Fruit fly (Drosophila melanogaster) whole organism, embryonic: ENCODE data around the gene Dpm3.

ENCODE experiments used
- Adf1 ChIP-seq: fragments of 200-800 bp; sonication (Bioruptor generic); IDR thresholded peaks from 2 replicates; pipeline ENCODE4 v1.3.6; 2022; ENCODE audit warnings: missing biosample characterization, missing genetic modification characterization
- C15 ChIP-seq: fragments of 200-800 bp; sonication (Bioruptor generic); IDR thresholded peaks from 3 replicates; pipeline ENCODE4 v1.3.6; 2022; ENCODE audit warnings: missing biosample characterization, missing genetic modification characterization
- CG10565 ChIP-seq: fragments of 200-800 bp; sonication (Bioruptor generic); optimal IDR thresholded peaks from 3 replicates; lab custom pipeline; 2016; ENCODE audit warnings: missing biosample characterization, mild to moderate bottlenecking, missing genetic modification characterization
- CG11093 ChIP-seq: fragments of 200-800 bp; sonication (Bioruptor generic); IDR thresholded peaks from 3 replicates; pipeline ENCODE4 v1.3.6; 2022; ENCODE audit warnings: missing biosample characterization, missing genetic modification characterization
- CG12155 ChIP-seq: fragments of 200-800 bp; sonication (Bioruptor generic); optimal IDR thresholded peaks from 3 replicates; lab custom pipeline; 2016; ENCODE audit warnings: missing biosample characterization, missing genetic modification characterization
- CG12219 ChIP-seq: fragments of 200-800 bp; sonication (Bioruptor generic); optimal IDR thresholded peaks from 3 replicates; lab custom pipeline; 2018; ENCODE audit warnings: missing biosample characterization, mild to moderate bottlenecking, missing genetic modification characterization
- CG1233 ChIP-seq: fragments of 200-800 bp; sonication (Bioruptor generic); optimal IDR thresholded peaks from 4 replicates; lab custom pipeline; 2018; ENCODE audit warnings: missing biosample characterization, mild to moderate bottlenecking, missing genetic modification characterization
- CG13424 ChIP-seq: fragments of 200-800 bp; sonication (Bioruptor generic); optimal IDR thresholded peaks from 2 replicates; lab custom pipeline; 2019; ENCODE audit warnings: missing biosample characterization, mild to moderate bottlenecking, missing genetic modification characterization, moderate library complexity
- CG14710 ChIP-seq: fragments of 200-800 bp; sonication (Bioruptor generic); optimal IDR thresholded peaks from 3 replicates; lab custom pipeline; 2019; ENCODE audit warnings: missing biosample characterization, mild to moderate bottlenecking, missing genetic modification characterization, moderate library complexity
- CG1529 ChIP-seq: fragments of 200-800 bp; sonication (Bioruptor generic); optimal IDR thresholded peaks from 3 replicates; lab custom pipeline; 2018; ENCODE audit warnings: missing biosample characterization, missing genetic modification characterization
- CG15514 ChIP-seq: fragments of 200-800 bp; sonication (Bioruptor generic); optimal IDR thresholded peaks from 3 replicates; lab custom pipeline; 2017; ENCODE audit warnings: missing biosample characterization, missing genetic modification characterization, mild to moderate bottlenecking, moderate library complexity, missing genetic modification reagents
- CG17359 ChIP-seq: fragments of 200-800 bp; sonication (Bioruptor generic); optimal IDR thresholded peaks from 3 replicates; lab custom pipeline; 2018; ENCODE audit warnings: missing biosample characterization, mild to moderate bottlenecking, missing genetic modification characterization, moderate library complexity
- CG17829 ChIP-seq: fragments of 200-800 bp; optimal IDR thresholded peaks from 2 replicates; lab custom pipeline; 2019; ENCODE audit warnings: missing biosample characterization, mild to moderate bottlenecking, missing genetic modification characterization, moderate library complexity
- CG2678 ChIP-seq: fragments of 200-800 bp; sonication (Bioruptor generic); optimal IDR thresholded peaks from 3 replicates; lab custom pipeline; 2019; ENCODE audit warnings: missing biosample characterization, mild to moderate bottlenecking, missing genetic modification characterization, moderate library complexity
- CG32532 ChIP-seq: fragments of 200-800 bp; sonication (Bioruptor generic); IDR thresholded peaks from 2 replicates; pipeline ENCODE4 v1.3.6; 2022; ENCODE audit warnings: missing biosample characterization, missing genetic modification characterization
- CG33213 ChIP-seq: fragments of 200-800 bp; sonication (Bioruptor generic); optimal IDR thresholded peaks from 3 replicates; lab custom pipeline; 2016; ENCODE audit warnings: missing biosample characterization, missing genetic modification characterization
- CG34422 ChIP-seq: fragments of 200-800 bp; sonication (Bioruptor generic); IDR thresholded peaks from 3 replicates; pipeline ENCODE4 v1.3.6; 2022; ENCODE audit warnings: missing biosample characterization, missing genetic modification characterization
- CG4282 ChIP-seq: fragments of 200-800 bp; sonication (Bioruptor generic); optimal IDR thresholded peaks from 2 replicates; lab custom pipeline; 2016; ENCODE audit warnings: missing biosample characterization, missing genetic modification characterization
- CG9797 ChIP-seq: fragments of 200-800 bp; sonication (Bioruptor generic); optimal IDR thresholded peaks from 3 replicates; lab custom pipeline; 2018; ENCODE audit warnings: missing biosample characterization, mild to moderate bottlenecking, missing genetic modification characterization
- CTCF ChIP-seq: fragments of 200-800 bp; sonication (Bioruptor generic); optimal IDR thresholded peaks from 2 replicates; lab custom pipeline; 2017; ENCODE audit warnings: missing biosample characterization, mild to moderate bottlenecking, missing genetic modification characterization, moderate library complexity
- D19A ChIP-seq: fragments of 200-800 bp; optimal IDR thresholded peaks from 3 replicates; lab custom pipeline; 2019; ENCODE audit warnings: missing biosample characterization, mild to moderate bottlenecking, missing genetic modification characterization, moderate library complexity
- Doc3 ChIP-seq: fragments of 200-800 bp; sonication (Bioruptor generic); IDR thresholded peaks from 3 replicates; pipeline ENCODE4 v1.3.6; 2022; ENCODE audit warnings: missing biosample characterization, missing genetic modification characterization; ENCODE audit not compliant: partially characterized antibody
- Gug ChIP-seq: fragments of 200-800 bp; sonication (Bioruptor generic); IDR thresholded peaks from 4 replicates; pipeline ENCODE4 v1.3.6; 2022; ENCODE audit warnings: missing biosample characterization, missing genetic modification characterization
- HLHmδ ChIP-seq: fragments of 200-800 bp; sonication (Bioruptor generic); optimal IDR thresholded peaks from 2 replicates; lab custom pipeline; 2018; ENCODE audit warnings: missing biosample characterization, mild to moderate bottlenecking, missing genetic modification characterization, moderate library complexity
- Hr78 ChIP-seq, 2 experiments: fragments of 200-800 bp in 1 of 2; fragments of >200 bp in 1 of 2; sonication (Bioruptor generic) in 1 of 2; optimal IDR thresholded peaks; 2 replicates each; lab custom pipeline; 2017 to 2019; ENCODE audit warnings: missing biosample characterization in 2 of 2, missing genetic modification characterization in 2 of 2, mild to moderate bottlenecking in 1 of 2, moderate library complexity in 1 of 2
- Lpt ChIP-seq: fragments of >200 bp; optimal IDR thresholded peaks from 2 replicates; lab custom pipeline; 2018; ENCODE audit warnings: missing biosample characterization, missing genetic modification characterization
- MESR4 ChIP-seq: fragments of 200-800 bp; sonication (Bioruptor generic); optimal IDR thresholded peaks from 2 replicates; lab custom pipeline; 2018; ENCODE audit warnings: missing biosample characterization, mild to moderate bottlenecking, missing genetic modification characterization, moderate library complexity
- NC2α ChIP-seq: fragments of 200-800 bp; sonication (Bioruptor generic); optimal IDR thresholded peaks from 2 replicates; lab custom pipeline; 2016; ENCODE audit warnings: missing biosample characterization, missing genetic modification characterization
- Oli ChIP-seq: fragments of 200-800 bp; sonication (Bioruptor generic); optimal IDR thresholded peaks from 2 replicates; lab custom pipeline; 2018; ENCODE audit warnings: missing biosample characterization, mild to moderate bottlenecking, missing genetic modification characterization, moderate library complexity
- Ravus ChIP-seq: fragments of 200-800 bp; sonication (Bioruptor generic); IDR thresholded peaks from 2 replicates; pipeline ENCODE4 v1.3.6; 2022; ENCODE audit warnings: missing biosample characterization, missing genetic modification characterization
- ara ChIP-seq: fragments of 200-800 bp; sonication (Bioruptor generic); IDR thresholded peaks from 2 replicates; pipeline ENCODE4 v1.3.6; 2022; ENCODE audit warnings: missing biosample characterization, missing genetic modification characterization
- bcd ChIP-seq: fragments of 200-800 bp; sonication (Bioruptor generic); optimal IDR thresholded peaks from 2 replicates; lab custom pipeline; 2017; ENCODE audit warnings: missing biosample characterization, mild to moderate bottlenecking, missing genetic modification characterization
- chinmo ChIP-seq: fragments of 200-800 bp; sonication (Bioruptor generic); IDR thresholded peaks from 4 replicates; pipeline ENCODE4 v1.3.6; 2022; ENCODE audit warnings: missing biosample characterization, missing genetic modification characterization; ENCODE audit not compliant: partially characterized antibody
- ems ChIP-seq: fragments of 200-800 bp; sonication (Bioruptor generic); optimal IDR thresholded peaks from 3 replicates; lab custom pipeline; 2016; ENCODE audit warnings: missing biosample characterization, missing genetic modification characterization
- gcm2 ChIP-seq: fragments of 200-800 bp; sonication (Bioruptor generic); optimal IDR thresholded peaks from 2 replicates; lab custom pipeline; 2016; ENCODE audit warnings: missing biosample characterization, missing genetic modification characterization
- gro ChIP-seq: fragments of 200-800 bp; sonication (Bioruptor generic); optimal IDR thresholded peaks from 2 replicates; lab custom pipeline; 2016; ENCODE audit warnings: missing biosample characterization, missing genetic modification characterization
- insv ChIP-seq, 2 experiments: fragments of 200-800 bp; sonication (Bioruptor generic); optimal IDR thresholded peaks; 3 replicates each; lab custom pipeline; 2016 to 2018; ENCODE audit warnings: missing biosample characterization in 2 of 2, missing genetic modification characterization in 2 of 2
- jumu ChIP-seq: fragments of 200-800 bp; sonication (Bioruptor generic); optimal IDR thresholded peaks from 3 replicates; lab custom pipeline; 2016; ENCODE audit warnings: missing biosample characterization, missing genetic modification characterization
- kah ChIP-seq: fragments of 200-800 bp; sonication (Bioruptor generic); optimal IDR thresholded peaks from 2 replicates; lab custom pipeline; 2018; ENCODE audit warnings: missing biosample characterization, mild to moderate bottlenecking, missing genetic modification characterization
- onecut ChIP-seq: fragments of 200-800 bp; sonication (Bioruptor generic); IDR thresholded peaks from 2 replicates; pipeline ENCODE4 v1.3.6; 2022; ENCODE audit warnings: missing biosample characterization, missing genetic modification characterization
- p53 ChIP-seq: fragments of 200-800 bp; sonication (Bioruptor generic); optimal IDR thresholded peaks from 2 replicates; lab custom pipeline; 2016; ENCODE audit warnings: missing biosample characterization, missing genetic modification characterization
- pho ChIP-seq: fragments of 200-800 bp; sonication (Bioruptor generic); optimal IDR thresholded peaks from 2 replicates; lab custom pipeline; 2016; ENCODE audit warnings: missing biosample characterization, missing genetic modification characterization
- phol ChIP-seq: fragments of 200-800 bp; sonication (Bioruptor generic); optimal IDR thresholded peaks from 3 replicates; lab custom pipeline; 2018; ENCODE audit warnings: missing biosample characterization, mild to moderate bottlenecking, missing genetic modification characterization, moderate library complexity
- psq ChIP-seq: fragments of 200-800 bp; sonication (Bioruptor generic); optimal IDR thresholded peaks from 2 replicates; lab custom pipeline; 2017; ENCODE audit warnings: missing biosample characterization, missing genetic modification characterization
- pum ChIP-seq: fragments of 200-800 bp; sonication (Bioruptor generic); optimal IDR thresholded peaks from 2 replicates; lab custom pipeline; 2016; ENCODE audit warnings: missing biosample characterization, missing genetic modification characterization
- sd ChIP-seq: fragments of 200-800 bp; sonication (Bioruptor generic); optimal IDR thresholded peaks from 3 replicates; lab custom pipeline; 2018; ENCODE audit warnings: missing biosample characterization, mild to moderate bottlenecking, missing genetic modification characterization, moderate library complexity
- sna ChIP-seq: fragments of 200-800 bp; sonication (Bioruptor generic); IDR thresholded peaks from 2 replicates; pipeline ENCODE4 v1.3.6; 2022; ENCODE audit warnings: missing biosample characterization, missing genetic modification characterization; ENCODE audit not compliant: partially characterized antibody
- sug ChIP-seq: fragments of 200-800 bp; optimal IDR thresholded peaks from 2 replicates; lab custom pipeline; 2019; ENCODE audit warnings: missing biosample characterization, mild to moderate bottlenecking, missing genetic modification characterization, moderate library complexity
- tna ChIP-seq: fragments of 200-800 bp; sonication (Bioruptor generic); IDR thresholded peaks from 2 replicates; pipeline ENCODE4 v1.3.6; 2022; ENCODE audit warnings: missing biosample characterization, missing genetic modification characterization; ENCODE audit not compliant: partially characterized antibody
- wek ChIP-seq: fragments of 200-800 bp; sonication (Bioruptor generic); optimal IDR thresholded peaks from 3 replicates; lab custom pipeline; 2018; ENCODE audit warnings: missing biosample characterization, mild to moderate bottlenecking, missing genetic modification characterization, moderate library complexity

Gene Dpm3

dm6 chr3R:13428341-13429040, 25.6 kb upstream of the Dpm3 start (continued):
- peak; percentile 47 for TF ChIP-seq sd
- TF ChIP-seq Adf1 (GFP tag; lab: Robert Waterston, UW) = no peak
- peak; percentile 62 for TF ChIP-seq bcd (GFP tag; lab: Kevin White, UChicago)
- no peak for TF ChIP-seq NC2α (GFP tag; lab: Kevin White, UChicago)
- TF ChIP-seq CG12155 (GFP tag; lab: Kevin White, UChicago) = peak; percentile 29
- no peak for TF ChIP-seq CG4282 (GFP tag; lab: Kevin White, UChicago)
- TF ChIP-seq Lpt (GFP tag; lab: Kevin White, UChicago) = no peak
- peak; percentile 58; the same call in 2 of the 3 replicates for TF ChIP-seq CG34422 (GFP tag; lab: Robert Waterston, UW)
- TF ChIP-seq CG10565 (GFP tag; lab: Kevin White, UChicago) = no peak
- TF ChIP-seq gcm2 (GFP tag; lab: Kevin White, UChicago) = peak; percentile 28
- peak; percentile 65 for TF ChIP-seq CG12219 (GFP tag; lab: Kevin White, UChicago)
- peak; percentile 47 for TF ChIP-seq kah (GFP tag; lab: Kevin White, UChicago)
- TF ChIP-seq CG9797 (GFP tag; lab: Kevin White, UChicago) = no peak
- peak; percentile 4 for TF ChIP-seq wek (GFP tag; lab: Kevin White, UChicago)
- TF ChIP-seq CG2678 (tag; lab: Kevin White, UChicago) = peak; percentile 77
- peak; percentile 58; the same call in 2 of the 4 replicates for TF ChIP-seq Gug (GFP tag; lab: Robert Waterston, UW)
- TF ChIP-seq jumu (GFP tag; lab: Kevin White, UChicago) = peak; percentile 45
- TF ChIP-seq CG17359 (tag; lab: Kevin White, UChicago) = peak; percentile 79
- peak; percentile 51 for TF ChIP-seq pho (GFP tag; lab: Kevin White, UChicago)
- peak; percentile 19 for TF ChIP-seq CG15514 (GFP tag; lab: Kevin White, UChicago)
- TF ChIP-seq gro (GFP tag; lab: Kevin White, UChicago) = no peak
- TF ChIP-seq onecut = peak; percentile 41
- TF ChIP-seq insv (GFP tag; optimal IDR thresholded peaks at IDR 0.05; lab: Kevin White, UChicago) = no peak
- peak; percentile 71 for TF ChIP-seq CG13424 (tag; lab: Kevin White, UChicago)
- TF ChIP-seq sna = no peak
- TF ChIP-seq CTCF = no peak
- TF ChIP-seq D19A (tag; lab: Kevin White, UChicago) = peak; percentile 54
- TF ChIP-seq pum (GFP tag; lab: Kevin White, UChicago) = peak; percentile 52
- TF ChIP-seq CG32532 (GFP tag; lab: Robert Waterston, UW) = peak; percentile 54
- TF ChIP-seq chinmo = no peak
- peak; percentile 69 for TF ChIP-seq CG14710 (tag; lab: Kevin White, UChicago)
- TF ChIP-seq CG1529 (GFP tag; lab: Kevin White, UChicago) = peak; percentile 38
- no peak for TF ChIP-seq tna (GFP tag; lab: Robert Waterston, UW)
- no peak for TF ChIP-seq sug (tag; lab: Kevin White, UChicago)
- TF ChIP-seq p53 = no peak
- TF ChIP-seq Doc3 (GFP tag; lab: Robert Waterston, UW) = no peak
- peak; percentile 61 for TF ChIP-seq CG1233 (GFP tag; lab: Kevin White, UChicago)
- peak; percentile 75 for TF ChIP-seq Oli
- TF ChIP-seq C15 (GFP tag; lab: Robert Waterston, UW) = no peak
- TF ChIP-seq psq = no peak
- TF ChIP-seq ara (GFP tag; lab: Robert Waterston, UW) = peak; percentile 75
- no peak for TF ChIP-seq HLHmδ
- TF ChIP-seq CG33213 (GFP tag; lab: Kevin White, UChicago) = peak; percentile 19
- peak; percentile 78 for TF ChIP-seq phol (tag; lab: Kevin White, UChicago)
- 0 out of 3 replicates have a peak, but pooled peaks have one; percentile 21 for TF ChIP-seq CG11093 (GFP tag; lab: Robert Waterston, UW)
- TF ChIP-seq ems (GFP tag; lab: Kevin White, UChicago) = peak; percentile 34
- peak; percentile 79 for TF ChIP-seq CG17829 (tag; lab: Kevin White, UChicago)
- peak in 1 of 2 experiments; percentile 40 for TF ChIP-seq Hr78 (GFP tag; optimal IDR thresholded peaks at IDR 0.05; lab: Kevin White, UChicago)
- no peak for TF ChIP-seq Ravus (GFP tag; lab: Robert Waterston, UW)
- TF ChIP-seq MESR4 (GFP tag; lab: Kevin White, UChicago) = no peak
